Worm (Caenorhabditis elegans) whole organism, L4 larva: ENCODE results near the gene K05F1.9.
A peak's percentile ranks its signal among the peaks of the same experiment; 100 is the strongest.

ENCODE experiments used
- F26F4.8 ChIP-seq: fragments of 200-800 bp; sonication (Bioruptor generic); conservative IDR thresholded peaks from 2 replicates; pipeline ENCODE4 v1.3.6; 2022; ENCODE audit warnings: missing genetic modification characterization, missing compliant biosample characterization
- R02D3.7 ChIP-seq: fragments of 150-350 bp; sonication (generic microtip); optimal IDR thresholded peaks from 3 replicates; lab custom pipeline; 2014; ENCODE audit warnings: missing biosample characterization, missing genetic modification characterization
- ZK546.5 ChIP-seq, 2 experiments: sonication (generic microtip); optimal IDR thresholded peaks; 2 replicates each; lab custom pipeline; 2017; ENCODE audit warnings: missing biosample characterization in 2 of 2, missing genetic modification characterization in 2 of 2
- ama-1 ChIP-seq: fragments of 150-350 bp; optimal IDR thresholded peaks from 2 replicates; lab custom pipeline; 2014; ENCODE audit warnings: inconsistent platforms, mixed read lengths
- ceh-32 ChIP-seq: sonication (generic microtip); optimal IDR thresholded peaks from 2 replicates; lab custom pipeline; 2016; ENCODE audit warnings: mild to moderate bottlenecking, missing genetic modification characterization, missing compliant biosample characterization; ENCODE audit not compliant: poor library complexity
- ceh-62 ChIP-seq: sonication (generic microtip); optimal IDR thresholded peaks from 2 replicates; lab custom pipeline; 2017; ENCODE audit warnings: missing biosample characterization, missing genetic modification characterization
- dmd-8 ChIP-seq: fragments of 200-800 bp; sonication (Bioruptor generic); IDR thresholded peaks from 2 replicates; pipeline ENCODE4 v1.3.6; 2022; ENCODE audit warnings: missing genetic modification characterization, missing compliant biosample characterization
- dve-1 ChIP-seq: sonication (generic microtip); optimal IDR thresholded peaks from 2 replicates; lab custom pipeline; 2017; ENCODE audit warnings: antibody characterized with exemption, mild to moderate bottlenecking, missing genetic modification characterization, missing compliant biosample characterization; ENCODE audit not compliant: insufficient read depth
- lin-15B ChIP-seq: fragments of 150-350 bp; sonication (generic microtip); optimal IDR thresholded peaks from 3 replicates; lab custom pipeline; 2014; ENCODE audit warnings: missing biosample characterization, missing genetic modification characterization
- mes-2 ChIP-seq: sonication (generic microtip); optimal IDR thresholded peaks from 2 replicates; lab custom pipeline; 2016; ENCODE audit warnings: missing genotype, mild to moderate bottlenecking, missing genetic modification characterization, missing compliant biosample characterization; ENCODE audit not compliant: poor library complexity, severe bottlenecking
- nhr-41 ChIP-seq: fragments of 200-800 bp; sonication (Bioruptor generic); IDR thresholded peaks from 2 replicates; pipeline ENCODE4 v1.3.6; 2022; ENCODE audit warnings: missing genetic modification reagents, missing genetic modification characterization, missing compliant biosample characterization
- nhr-76 ChIP-seq: fragments of 150-350 bp; optimal IDR thresholded peaks from 2 replicates; lab custom pipeline; 2014; ENCODE audit warnings: missing biosample characterization, missing genetic modification characterization

- TF ChIP-seq ceh-32 (no peak), ama-1 (lab: Kevin White, UChicago) (no peak), dmd-8 (GFP tag; lab: Robert Waterston, UW) (no peak), R02D3.7 (no peak), lin-15B (tag; lab: Kevin White, UChicago) (no peak), ceh-62 (tag; lab: Kevin White, UChicago) (no peak), nhr-76 (tag; lab: Kevin White, UChicago) (no peak), F26F4.8 (GFP tag; lab: Robert Waterston, UW) (no peak), mes-2 (tag; lab: Kevin White, UChicago) (no peak), dve-1 (tag; lab: Kevin White, UChicago) (peak; percentile 70), ZK546.5 (tag; optimal IDR thresholded peaks at IDR 0.05; lab: Kevin White, UChicago) (no peak), nhr-41 (no peak)
Measured at ce11 chrII:5804288-5804687, 3.3 kb upstream of the K05F1.9 start.
